Worm (Caenorhabditis elegans) whole organism, L1 larva: ENCODE data around the gene sde-2.

Source experiments
- C16A3.4 ChIP-seq: fragments of 150-350 bp; optimal IDR thresholded peaks from 2 replicates; lab custom pipeline; 2014; ENCODE audit warnings: missing biosample characterization, missing genetic modification characterization
- aha-1 ChIP-seq: fragments of 150-350 bp; optimal IDR thresholded peaks from 2 replicates; lab custom pipeline; 2014; ENCODE audit warnings: missing biosample characterization, missing genetic modification characterization
- alr-1 ChIP-seq: fragments of 200-800 bp; sonication (Bioruptor generic); optimal IDR thresholded peaks from 2 replicates; lab custom pipeline; 2018; ENCODE audit warnings: borderline replicate concordance, mild to moderate bottlenecking, missing genetic modification characterization, missing compliant biosample characterization
- ceh-8 ChIP-seq: fragments of 200-800 bp; sonication (Bioruptor generic); optimal IDR thresholded peaks from 2 replicates; lab custom pipeline; 2018; ENCODE audit warnings: mild to moderate bottlenecking, missing genetic modification characterization, moderate library complexity, missing compliant biosample characterization
- ceh-82 ChIP-seq, 3 experiments: fragments of 150-350 bp in 1 of 3; sonication (generic microtip) in 2 of 3; optimal IDR thresholded peaks; 2 replicates each; lab custom pipeline; 2014 to 2017; ENCODE audit warnings: missing biosample characterization in 3 of 3, missing genetic modification characterization in 3 of 3
- dpl-1 ChIP-seq, 3 experiments: fragments of 150-350 bp in 2 of 3; sonication (generic microtip) in 1 of 3; optimal IDR thresholded peaks; 2 replicates each; lab custom pipeline; 2014 to 2017; ENCODE audit warnings: missing biosample characterization in 3 of 3, missing genetic modification characterization in 3 of 3, missing genetic modification reagents in 3 of 3
- dsc-1 ChIP-seq: sonication (generic microtip); optimal IDR thresholded peaks from 2 replicates; lab custom pipeline; 2016; ENCODE audit warnings: mild to moderate bottlenecking, missing genetic modification characterization, missing compliant biosample characterization
- efl-1 ChIP-seq, 4 experiments: fragments of 150-350 bp; optimal IDR thresholded peaks in 3 of 4; peaks in 1 of 4; 1 replicate in 1 of 4; 2 replicates in 3 of 4; lab custom pipeline; 2014; ENCODE audit warnings: missing biosample characterization in 2 of 4, missing genetic modification characterization in 2 of 4, missing genetic modification reagents in 2 of 4
- elt-2 ChIP-seq: sonication (generic microtip); optimal IDR thresholded peaks from 2 replicates; lab custom pipeline; 2016; ENCODE audit warnings: missing genetic modification characterization, mild to moderate bottlenecking, inconsistent platforms, missing compliant biosample characterization, missing genetic modification reagents
- elt-3 ChIP-seq, 6 experiments: fragments of 150-350 bp in 1 of 6; sonication (generic microtip); optimal IDR thresholded peaks; 2 replicates each; lab custom pipeline; 2017 to 2018; ENCODE audit warnings: missing biosample characterization in 6 of 6, missing genetic modification characterization in 6 of 6, inconsistent platforms in 1 of 6
- ets-5 ChIP-seq: fragments of 200-800 bp; sonication (Bioruptor generic); IDR thresholded peaks from 2 replicates; pipeline ENCODE4 v1.3.6; 2022; ENCODE audit warnings: missing genetic modification characterization, missing compliant biosample characterization
- fkh-8 ChIP-seq: sonication (generic microtip); optimal IDR thresholded peaks from 2 replicates; lab custom pipeline; 2016; ENCODE audit warnings: mild to moderate bottlenecking, missing genetic modification characterization, missing compliant biosample characterization
- hpl-2 ChIP-seq: fragments of 150-350 bp; optimal IDR thresholded peaks from 2 replicates; lab custom pipeline; 2014; ENCODE audit warnings: missing biosample characterization, missing genetic modification reagents, missing genetic modification characterization
- isw-1 ChIP-seq: fragments of 200-800 bp; sonication (Bioruptor generic); IDR thresholded peaks from 2 replicates; pipeline ENCODE4 v1.3.6; 2022; ENCODE audit warnings: missing genetic modification characterization, missing compliant biosample characterization
- lin-13 ChIP-seq: fragments of 150-350 bp; optimal IDR thresholded peaks from 2 replicates; lab custom pipeline; 2014; ENCODE audit warnings: missing biosample characterization, missing genetic modification reagents, missing genetic modification characterization
- lin-14 ChIP-seq: fragments of 200-800 bp; sonication (Bioruptor generic); optimal IDR thresholded peaks from 2 replicates; lab custom pipeline; 2018; ENCODE audit warnings: mild to moderate bottlenecking, missing genetic modification characterization, moderate library complexity, missing compliant biosample characterization
- lin-35 ChIP-seq, 2 experiments: fragments of 150-350 bp; optimal IDR thresholded peaks; 2 replicates each; lab custom pipeline; 2014; ENCODE audit warnings: missing biosample characterization in 2 of 2, missing genetic modification characterization in 2 of 2, missing genetic modification reagents in 2 of 2
- lin-39 ChIP-seq: fragments of 150-350 bp; optimal IDR thresholded peaks from 2 replicates; lab custom pipeline; 2014; ENCODE audit warnings: missing biosample characterization, missing genetic modification reagents, missing genetic modification characterization
- lir-3 ChIP-seq: sonication (generic microtip); optimal IDR thresholded peaks from 2 replicates; lab custom pipeline; 2016; ENCODE audit warnings: mild to moderate bottlenecking, missing genetic modification characterization, moderate library complexity, missing compliant biosample characterization; ENCODE audit not compliant: poor library complexity
- lsy-2 ChIP-seq, 2 experiments: fragments of 150-350 bp; optimal IDR thresholded peaks; 2 replicates each; lab custom pipeline; 2014; ENCODE audit warnings: missing biosample characterization in 2 of 2, missing genetic modification characterization in 2 of 2
- mab-9 ChIP-seq: fragments of 200-800 bp; sonication (Bioruptor generic); IDR thresholded peaks from 2 replicates; pipeline ENCODE4 v1.3.6; 2022; ENCODE audit warnings: missing genetic modification reagents, missing genetic modification characterization, missing compliant biosample characterization
- mep-1 ChIP-seq: fragments of 150-350 bp; optimal IDR thresholded peaks from 2 replicates; lab custom pipeline; 2014; ENCODE audit warnings: missing biosample characterization, missing genetic modification characterization
- nhr-11 ChIP-seq: fragments of 150-350 bp; optimal IDR thresholded peaks from 2 replicates; lab custom pipeline; 2014; ENCODE audit warnings: missing biosample characterization, missing genetic modification characterization
- nhr-12 ChIP-seq: sonication (generic microtip); optimal IDR thresholded peaks from 2 replicates; lab custom pipeline; 2017; ENCODE audit warnings: missing biosample characterization, missing genetic modification characterization
- nhr-20 ChIP-seq: sonication (generic microtip); optimal IDR thresholded peaks from 2 replicates; lab custom pipeline; 2016; ENCODE audit warnings: mild to moderate bottlenecking, missing genetic modification characterization, missing compliant biosample characterization
- nhr-28 ChIP-seq: fragments of 150-350 bp; optimal IDR thresholded peaks from 2 replicates; lab custom pipeline; 2014; ENCODE audit warnings: missing biosample characterization, missing genetic modification characterization
- nhr-71 ChIP-seq: sonication (generic microtip); optimal IDR thresholded peaks from 2 replicates; lab custom pipeline; 2016; ENCODE audit warnings: mild to moderate bottlenecking, missing genetic modification characterization, moderate library complexity, missing compliant biosample characterization
- nhr-76 ChIP-seq: sonication (generic microtip); optimal IDR thresholded peaks from 2 replicates; lab custom pipeline; 2017; ENCODE audit warnings: missing biosample characterization, missing genetic modification characterization
- pax-3 ChIP-seq: fragments of 200-800 bp; sonication (Bioruptor generic); optimal IDR thresholded peaks from 2 replicates; lab custom pipeline; 2018; ENCODE audit warnings: mild to moderate bottlenecking, missing genetic modification characterization, moderate library complexity, missing compliant biosample characterization
- pqm-1 ChIP-seq: sonication (generic microtip); optimal IDR thresholded peaks from 3 replicates; lab custom pipeline; 2017; ENCODE audit warnings: missing biosample characterization, missing genetic modification characterization
- skn-1 ChIP-seq: fragments of 150-350 bp; optimal IDR thresholded peaks from 2 replicates; lab custom pipeline; 2014; ENCODE audit warnings: missing biosample characterization, missing genetic modification characterization
- snu-23 ChIP-seq: sonication (generic microtip); optimal IDR thresholded peaks from 2 replicates; lab custom pipeline; 2016; ENCODE audit warnings: missing genetic modification characterization, missing compliant biosample characterization
- sptf-1 ChIP-seq: fragments of 150-350 bp; optimal IDR thresholded peaks from 2 replicates; lab custom pipeline; 2014; ENCODE audit warnings: missing biosample characterization, missing genetic modification characterization
- swsn-7 ChIP-seq: sonication (generic microtip); optimal IDR thresholded peaks from 2 replicates; lab custom pipeline; 2016; ENCODE audit warnings: missing genetic modification characterization, missing compliant biosample characterization
- tbx-2 ChIP-seq: sonication (generic microtip); optimal IDR thresholded peaks from 2 replicates; lab custom pipeline; 2016; ENCODE audit warnings: missing genetic modification characterization, missing compliant biosample characterization
- unc-130 ChIP-seq: fragments of 150-350 bp; optimal IDR thresholded peaks from 2 replicates; lab custom pipeline; 2017; ENCODE audit warnings: missing biosample characterization, missing genetic modification characterization, inconsistent platforms
- vab-15 ChIP-seq: sonication (generic microtip); optimal IDR thresholded peaks from 2 replicates; lab custom pipeline; 2017; ENCODE audit warnings: missing genotype, mild to moderate bottlenecking, missing genetic modification characterization, missing compliant biosample characterization
- xbp-1 ChIP-seq: sonication (generic microtip); optimal IDR thresholded peaks from 2 replicates; lab custom pipeline; 2016; ENCODE audit warnings: missing genetic modification characterization, missing compliant biosample characterization

The sde-2 gene

DNA sequence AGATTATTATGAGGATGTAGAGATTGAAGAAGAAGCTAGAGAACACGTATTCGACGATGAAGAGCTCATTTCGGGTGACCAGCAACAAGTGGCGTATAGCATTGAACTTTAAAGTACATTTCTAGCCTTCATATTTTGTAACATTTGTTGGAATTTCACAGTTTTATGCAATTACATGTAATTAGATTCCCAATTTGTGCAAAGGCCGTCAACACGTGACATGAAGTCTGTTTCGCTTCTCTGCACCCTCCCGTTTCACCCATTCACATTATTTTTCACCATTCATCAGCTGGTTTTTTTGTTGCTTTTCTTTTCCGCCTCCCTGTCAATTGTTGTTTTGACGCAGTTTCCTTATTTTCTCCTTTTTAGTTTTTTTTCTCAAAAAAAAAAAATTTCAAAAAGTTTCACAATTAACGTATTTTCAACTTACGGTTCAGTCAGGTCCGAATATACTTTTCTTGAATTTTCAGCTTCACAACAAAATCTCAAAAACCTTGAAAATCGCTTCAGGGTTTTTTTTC lies at the start of gene sde-2:
Gene sde-2, plus strand, starts transcription at position 471 of the 521 bp plus-strand sequence.
- TF ChIP-seq swsn-7 (peak; percentile 33), ceh-8 (peak; percentile 57), efl-1 (optimal IDR thresholded peaks at IDR 0.05; lab: Kevin White, UChicago) (peak; percentile 6 to 39), efl-1 (GFP tag; optimal IDR thresholded peaks at IDR 0.05 in 1 of 2; lab: Kevin White, UChicago) (peak; percentile 28 to 86), snu-23 (GFP tag; lab: Kevin White, UChicago) (peak; percentile 33), nhr-71 (peak; percentile 49), pqm-1 (tag; lab: Kevin White, UChicago) (no peak), dpl-1 (GFP tag; optimal IDR thresholded peaks at IDR 0.05; lab: Kevin White, UChicago) (peak in 2 of 3 experiments; percentile 28 to 38), pax-3 (tag; lab: Kevin White, UChicago) (peak; percentile 36), lin-35 (GFP tag; optimal IDR thresholded peaks at IDR 0.05; lab: Kevin White, UChicago) (peak; percentile 6 to 47), hpl-2 (GFP tag; lab: Kevin White, UChicago) (no peak), fkh-8 (no peak), ceh-82 (tag; optimal IDR thresholded peaks at IDR 0.05; lab: Kevin White, UChicago) (peak in 1 of 3 experiments; percentile 0), lin-14 (GFP tag; lab: Kevin White, UChicago) (peak; percentile 82), lsy-2 (tag; optimal IDR thresholded peaks at IDR 0.05; lab: Kevin White, UChicago) (peak in 1 of 2 experiments; percentile 27), lin-39 (no peak), isw-1 (GFP tag; lab: Robert Waterston, UW) (peak; percentile 16; the same call in 1 of the 2 replicates), tbx-2 (peak; percentile 44)

DNA sequence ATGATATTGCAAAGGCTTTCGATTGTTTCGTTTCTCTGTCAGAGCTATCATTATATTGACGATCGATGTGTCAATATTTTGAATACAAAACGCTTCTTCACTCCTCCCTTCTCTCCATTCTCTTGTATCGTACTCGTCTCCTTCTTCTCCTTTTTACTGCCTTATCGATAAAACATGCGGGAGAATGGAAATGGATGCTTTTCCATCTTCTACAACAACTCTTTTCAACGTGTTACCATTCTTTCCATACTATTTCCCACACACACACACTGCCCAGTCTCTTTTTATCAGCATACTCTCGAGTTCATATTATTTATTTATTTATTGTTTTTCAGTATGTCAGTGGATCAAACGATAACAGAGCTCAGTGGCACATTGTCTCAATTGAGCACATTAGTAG lies 48.7 kb upstream of the sde-2 start, which contains the start of gene C50B8.6:
Gene C50B8.6, plus strand, starts transcription at position 336 of the 400 bp plus-strand sequence.
- TF ChIP-seq elt-2 (tag; lab: Kevin White, UChicago) (peak; percentile 39), ets-5 (no peak)

DNA sequence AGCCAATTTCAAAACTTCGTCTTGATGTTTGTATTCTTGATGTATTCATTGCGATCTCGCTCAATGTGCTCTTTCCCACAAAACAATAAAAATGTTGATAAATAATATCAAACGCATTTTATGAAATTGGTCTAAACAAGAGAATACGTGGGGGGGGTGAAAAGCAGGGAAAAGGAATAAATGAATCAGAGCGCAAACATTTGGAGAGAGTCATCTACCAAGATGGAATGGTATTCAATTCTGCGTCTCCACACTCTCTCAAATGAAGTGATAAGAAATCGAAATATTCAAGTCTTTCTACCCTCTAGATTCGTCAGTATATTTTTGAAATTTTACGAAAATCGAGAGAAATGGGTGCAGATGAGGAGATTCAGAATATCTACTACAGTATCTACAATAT lies 46.7 kb upstream of the sde-2 start, which contains the start of gene C50B8.5:
Gene C50B8.5, plus strand, starts transcription at position 273 of the 400 bp plus-strand sequence.
- TF ChIP-seq elt-2 (tag; lab: Kevin White, UChicago) (peak; percentile 42), nhr-76 (no peak)

DNA sequence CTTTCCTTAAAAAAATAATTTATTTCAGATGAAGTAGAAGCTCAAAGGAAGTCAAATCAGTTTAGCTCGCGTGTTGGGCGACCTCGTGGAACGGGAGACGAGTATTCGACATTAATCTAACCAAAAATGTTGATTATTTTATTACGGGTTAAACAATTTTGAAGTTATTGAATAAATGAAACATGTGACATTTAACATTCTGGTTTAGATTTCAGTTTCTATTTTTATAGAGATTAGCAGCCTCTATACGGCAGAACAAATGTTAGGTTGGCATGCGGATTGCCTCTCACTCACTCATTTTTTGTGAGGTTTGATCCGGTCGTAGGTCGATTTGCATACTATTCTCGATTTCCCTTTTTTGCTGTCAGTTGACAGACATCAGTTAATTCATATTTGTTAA lies 42.9 kb upstream of the sde-2 start, which contains the start of gene F53F4.1:
Gene F53F4.1, plus strand, starts transcription at position 301 of the 400 bp plus-strand sequence.
- TF ChIP-seq vab-15 (tag; lab: Kevin White, UChicago) (no peak), lin-13 (GFP tag; lab: Kevin White, UChicago) (no peak), alr-1 (no peak), C16A3.4 (tag; lab: Kevin White, UChicago) (no peak), aha-1 (tag; lab: Kevin White, UChicago) (no peak), nhr-11 (tag; lab: Kevin White, UChicago) (no peak), sptf-1 (tag; lab: Kevin White, UChicago) (no peak), nhr-76 (no peak), elt-3 (tag; optimal IDR thresholded peaks at IDR 0.05; lab: Kevin White, UChicago) (no peak), dpl-1 (GFP tag; optimal IDR thresholded peaks at IDR 0.05; lab: Kevin White, UChicago) (no peak), xbp-1 (tag; lab: Kevin White, UChicago) (no peak), skn-1 (tag; lab: Kevin White, UChicago) (no peak)

DNA sequence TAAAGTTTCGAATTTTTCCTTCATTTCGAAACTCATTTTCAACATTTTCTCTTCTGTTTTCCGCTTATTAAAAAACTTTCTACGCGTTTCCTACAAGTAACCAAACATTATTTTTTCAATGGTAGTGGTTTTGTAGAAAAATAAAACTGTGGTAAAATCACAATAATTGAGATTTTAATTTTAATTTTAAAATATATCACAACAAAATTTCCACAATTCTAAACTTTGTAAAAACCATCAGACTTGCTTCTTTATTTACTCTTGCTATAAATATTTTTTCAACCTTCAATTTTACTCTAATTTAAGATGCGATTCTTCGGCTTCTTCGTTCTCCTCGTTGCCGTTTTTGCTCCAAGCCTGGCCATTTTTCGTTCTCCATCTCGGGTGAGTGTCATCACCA lies 39.5 kb upstream of the sde-2 start, which contains the start of gene F53F4.17:
Gene F53F4.17, plus strand, starts transcription at position 301 of the 400 bp plus-strand sequence.
- TF ChIP-seq mep-1 (no peak), mab-9 (GFP tag; lab: Robert Waterston, UW) (no peak), elt-3 (tag; optimal IDR thresholded peaks at IDR 0.05; lab: Kevin White, UChicago) (no peak), nhr-28 (no peak), xbp-1 (tag; lab: Kevin White, UChicago) (no peak), efl-1 (optimal IDR thresholded peaks at IDR 0.05; lab: Kevin White, UChicago) (no peak), efl-1 (GFP tag; optimal IDR thresholded peaks at IDR 0.05 in 1 of 2; lab: Kevin White, UChicago) (no peak), nhr-20 (tag; lab: Kevin White, UChicago) (no peak), C16A3.4 (tag; lab: Kevin White, UChicago) (no peak), ceh-82 (tag; optimal IDR thresholded peaks at IDR 0.05; lab: Kevin White, UChicago) (no peak), dsc-1 (tag; lab: Kevin White, UChicago) (no peak), lir-3 (tag; lab: Kevin White, UChicago) (no peak), nhr-12 (tag; lab: Kevin White, UChicago) (no peak), unc-130 (tag; lab: Kevin White, UChicago) (no peak), nhr-11 (tag; lab: Kevin White, UChicago) (no peak)
